Fruit fly (Drosophila melanogaster): ENCODE results near the gene CG31373.

CG31373 gene

dm6 chr3R:10709264-10709663 is at the start of gene CG31373:
Gene CG31373 (minus strand): TSS chr3R:10709364.
- TF ChIP-seq crp (GFP tag; optimal IDR thresholded peaks at IDR 0.05) (peak in 1 of 2 experiments; percentile 12), CG8388 (GFP tag; optimal IDR thresholded peaks at IDR 0.05) (peak; percentile 61), otp (GFP tag; IDR thresholded peaks at IDR 0.05) (no peak)

- no peak for TF ChIP-seq CG32767 (GFP tag; IDR thresholded peaks at IDR 0.05)
- no peak for TF ChIP-seq Dp (GFP tag; optimal IDR thresholded peaks at IDR 0.05)
- no peak for TF ChIP-seq cato (GFP tag; optimal IDR thresholded peaks at IDR 0.05; ENCODE audit: borderline replicate concordance)
- TF ChIP-seq croc (GFP tag; conservative IDR thresholded peaks at IDR 0.05) = no peak
- TF ChIP-seq CG32532 (GFP tag; IDR thresholded peaks at IDR 0.05) = no peak
- TF ChIP-seq CG10565 (GFP tag; optimal IDR thresholded peaks at IDR 0.05) = no peak
- TF ChIP-seq lilli (GFP tag; optimal IDR thresholded peaks at IDR 0.05) = no peak
- no peak for TF ChIP-seq BEAF-32 (GFP tag; optimal IDR thresholded peaks at IDR 0.05)
- TF ChIP-seq Rx (GFP tag; IDR thresholded peaks at IDR 0.05) = no peak
- TF ChIP-seq Sry-δ (GFP tag; optimal IDR thresholded peaks at IDR 0.05) = no peak
- TF ChIP-seq run (tag; optimal IDR thresholded peaks at IDR 0.05) = no peak
- no peak for TF ChIP-seq NC2β (GFP tag; optimal IDR thresholded peaks at IDR 0.05)
These were observed 46.4 kb upstream of the CG31373 start, which contains the start of gene CG14691 for dm6 chr3R:10755534-10755933. Gene CG14691 (minus strand): TSS chr3R:10755634.

- TF ChIP-seq CG11504 (tag; optimal IDR thresholded peaks at IDR 0.05) (peak; percentile 98), dysf (GFP tag; IDR thresholded peaks at IDR 0.05) (no peak), scrt (GFP tag; optimal IDR thresholded peaks at IDR 0.05) (peak; percentile 81)
These were observed 41.9 kb upstream of the CG31373 start, which contains the start of gene TkR86C for dm6 chr3R:10751061-10751460. Gene TkR86C (minus strand): TSS chr3R:10751228.

dm6 chr3R:10747650-10748049 is 38.5 kb upstream of the CG31373 start:
- TF ChIP-seq pan (optimal IDR thresholded peaks at IDR 0.05) = no peak
- TF ChIP-seq pan (GFP tag; optimal IDR thresholded peaks at IDR 0.05 in 1 of 2, IDR thresholded peaks at IDR 0.05 in 1 of 2) = peak in 1 of 2 experiments; percentile 10
- TF ChIP-seq dysf (GFP tag; IDR thresholded peaks at IDR 0.05) = 0 out of 3 replicates have a peak, but pooled peaks have one; percentile 35
- 0 out of 2 replicates have a peak, but pooled peaks have one; percentile 14 for TF ChIP-seq CG32767 (GFP tag; IDR thresholded peaks at IDR 0.05)
- TF ChIP-seq CG18599 (GFP tag; optimal IDR thresholded peaks at IDR 0.05) = peak; percentile 48
- TF ChIP-seq lab (GFP tag; optimal IDR thresholded peaks at IDR 0.05) = peak; percentile 55
- TF ChIP-seq mam (GFP tag; optimal IDR thresholded peaks at IDR 0.05) = peak; percentile 19
- TF ChIP-seq CG13624 (GFP tag; optimal IDR thresholded peaks at IDR 0.05) = peak; percentile 9
- peak; percentile 3 for TF ChIP-seq Xbp1 (GFP tag; optimal IDR thresholded peaks at IDR 0.05)
- 0 out of 2 replicates have a peak, but pooled peaks have one; percentile 30 for TF ChIP-seq E2f1 (GFP tag; IDR thresholded peaks at IDR 0.05)
- peak; percentile 35 for TF ChIP-seq CG11504 (tag; optimal IDR thresholded peaks at IDR 0.05)
- no peak for TF ChIP-seq prd (optimal IDR thresholded peaks at IDR 0.05)
- 0 out of 3 replicates have a peak, but pooled peaks have one; percentile 11 for TF ChIP-seq prd (GFP tag; IDR thresholded peaks at IDR 0.05)
- TF ChIP-seq NC2β (GFP tag; optimal IDR thresholded peaks at IDR 0.05) = no peak
- TF ChIP-seq ranshi (GFP tag; IDR thresholded peaks at IDR 0.05) = peak; percentile 30; the same call in 1 of the 2 replicates
- no peak for TF ChIP-seq CG12104 (GFP tag; optimal IDR thresholded peaks at IDR 0.05)
- peak; percentile 25 for TF ChIP-seq CG3281 (GFP tag; optimal IDR thresholded peaks at IDR 0.05)
- TF ChIP-seq CG13424 (tag; optimal IDR thresholded peaks at IDR 0.05) = no peak
- peak; percentile 36 for TF ChIP-seq Fer3 (tag; optimal IDR thresholded peaks at IDR 0.05)
- TF ChIP-seq CG11247 (GFP tag; IDR thresholded peaks at IDR 0.05) = 0 out of 2 replicates have a peak, but pooled peaks have one; percentile 28
- peak; percentile 13 for TF ChIP-seq lilli (GFP tag; optimal IDR thresholded peaks at IDR 0.05)
- TF ChIP-seq Hmr (GFP tag; optimal IDR thresholded peaks at IDR 0.05) = peak; percentile 8
- peak; percentile 45 for TF ChIP-seq CG2120 (GFP tag; optimal IDR thresholded peaks at IDR 0.05)
- peak; percentile 60 for TF ChIP-seq Rfx (GFP tag; IDR thresholded peaks at IDR 0.05)
- no peak for TF ChIP-seq bab2 (GFP tag; optimal IDR thresholded peaks at IDR 0.05)
- TF ChIP-seq slbo (GFP tag; IDR thresholded peaks at IDR 0.05) = peak; percentile 49; the same call in 1 of the 2 replicates
- TF ChIP-seq CG17361 (GFP tag; IDR thresholded peaks at IDR 0.05) = no peak
- no peak for TF ChIP-seq NK7.1 (GFP tag; optimal IDR thresholded peaks at IDR 0.05)
- peak; percentile 25; the same call in 1 of the 2 replicates for TF ChIP-seq lmd (GFP tag; IDR thresholded peaks at IDR 0.05)
- TF ChIP-seq Ets65A (GFP tag) = peak; percentile 76
- TF ChIP-seq stc (GFP tag; IDR thresholded peaks at IDR 0.05) = 0 out of 2 replicates have a peak, but pooled peaks have one; percentile 13
- TF ChIP-seq CG11695 (GFP tag; IDR thresholded peaks at IDR 0.05) = 0 out of 3 replicates have a peak, but pooled peaks have one; percentile 32

Data from whole organism, embryonic.